Worm (Caenorhabditis elegans) whole organism, mixed stage, embryonic: ENCODE data around the gene tag-321.
A peak's percentile ranks its signal among the peaks of the same experiment; 100 is the strongest.

Experiments used
- M03D4.4 ChIP-seq: sonication (generic microtip); optimal IDR thresholded peaks from 2 replicates; lab custom pipeline; 2017; ENCODE audit warnings: mild to moderate bottlenecking, missing genetic modification characterization, missing compliant biosample characterization
- bed-3 ChIP-seq: fragments of 200-800 bp; sonication (Bioruptor generic); optimal IDR thresholded peaks from 3 replicates; lab custom pipeline; 2018; ENCODE audit warnings: mild to moderate bottlenecking, missing genetic modification characterization, moderate library complexity, missing compliant biosample characterization
- blmp-1 ChIP-seq: fragments of 150-350 bp; optimal IDR thresholded peaks from 2 replicates; lab custom pipeline; 2014; ENCODE audit warnings: missing biosample characterization, missing genetic modification characterization
- ceh-39 ChIP-seq: fragments of 150-350 bp; optimal IDR thresholded peaks from 2 replicates; lab custom pipeline; 2014; ENCODE audit warnings: missing biosample characterization, missing genetic modification characterization
- ceh-43 ChIP-seq: fragments of 200-800 bp; sonication (Bioruptor generic); optimal IDR thresholded peaks from 2 replicates; lab custom pipeline; 2018; ENCODE audit warnings: mild to moderate bottlenecking, missing genetic modification characterization, moderate library complexity, missing compliant biosample characterization
- ceh-83 ChIP-seq: fragments of 200-800 bp; sonication (Bioruptor generic); optimal IDR thresholded peaks from 2 replicates; lab custom pipeline; 2018; ENCODE audit warnings: mild to moderate bottlenecking, missing genetic modification characterization, missing compliant biosample characterization
- ces-1 ChIP-seq: fragments of 150-350 bp; optimal IDR thresholded peaks from 2 replicates; lab custom pipeline; 2014; ENCODE audit warnings: missing biosample characterization, missing genetic modification reagents, missing genetic modification characterization
- cnd-1 ChIP-seq: fragments of 200-800 bp; sonication (Bioruptor generic); optimal IDR thresholded peaks from 2 replicates; lab custom pipeline; 2018; ENCODE audit warnings: mild to moderate bottlenecking, missing genetic modification characterization, missing compliant biosample characterization
- drap-1 ChIP-seq: fragments of 200-800 bp; sonication (Bioruptor generic); optimal IDR thresholded peaks from 3 replicates; lab custom pipeline; 2018; ENCODE audit warnings: mild to moderate bottlenecking, missing genetic modification characterization, missing compliant biosample characterization
- elt-1 ChIP-seq: sonication (generic microtip); optimal IDR thresholded peaks from 2 replicates; lab custom pipeline; 2017; ENCODE audit warnings: missing genetic modification characterization, mild to moderate bottlenecking, missing compliant biosample characterization, antibody characterized with exemption, moderate library complexity, borderline replicate concordance; ENCODE audit not compliant: insufficient read depth
- elt-3 ChIP-seq: fragments of 150-350 bp; optimal IDR thresholded peaks from 2 replicates; lab custom pipeline; 2014; ENCODE audit warnings: missing biosample characterization, missing genetic modification characterization
- flh-1 ChIP-seq: fragments of 200-800 bp; sonication (Bioruptor generic); optimal IDR thresholded peaks from 2 replicates; lab custom pipeline; 2018; ENCODE audit warnings: mild to moderate bottlenecking, missing genetic modification characterization, moderate library complexity, missing compliant biosample characterization
- ham-2 ChIP-seq: fragments of 200-800 bp; sonication (Bioruptor generic); optimal IDR thresholded peaks from 2 replicates; lab custom pipeline; 2018; ENCODE audit warnings: mild to moderate bottlenecking, missing genetic modification characterization, missing compliant biosample characterization
- hlh-1 ChIP-seq: fragments of 150-350 bp; optimal IDR thresholded peaks from 2 replicates; lab custom pipeline; 2014; ENCODE audit warnings: missing biosample characterization, missing genetic modification reagents, missing genetic modification characterization
- lin-13 ChIP-seq: fragments of 150-350 bp; optimal IDR thresholded peaks from 2 replicates; lab custom pipeline; 2014; ENCODE audit warnings: missing biosample characterization, missing genetic modification characterization
- mab-5 ChIP-seq: fragments of 150-350 bp; optimal IDR thresholded peaks from 2 replicates; lab custom pipeline; 2014; ENCODE audit warnings: missing biosample characterization, missing genetic modification characterization
- mep-1 ChIP-seq: fragments of 150-350 bp; optimal IDR thresholded peaks from 2 replicates; lab custom pipeline; 2017; ENCODE audit warnings: missing biosample characterization, missing genetic modification reagents, missing genetic modification characterization, inconsistent platforms
- mls-2 ChIP-seq: sonication (generic microtip); optimal IDR thresholded peaks from 2 replicates; lab custom pipeline; 2016; ENCODE audit warnings: mild to moderate bottlenecking, missing genetic modification characterization, moderate library complexity, missing compliant biosample characterization
- nhr-12 ChIP-seq: fragments of 150-350 bp; optimal IDR thresholded peaks from 2 replicates; lab custom pipeline; 2014; ENCODE audit warnings: missing biosample characterization, missing genetic modification characterization
- nhr-237 ChIP-seq: fragments of 150-350 bp; optimal IDR thresholded peaks from 2 replicates; lab custom pipeline; 2014; ENCODE audit warnings: missing biosample characterization, missing genetic modification characterization
- nhr-28 ChIP-seq: fragments of 150-350 bp; optimal IDR thresholded peaks from 2 replicates; lab custom pipeline; 2014; ENCODE audit warnings: missing biosample characterization, missing genetic modification characterization
- pha-4 ChIP-seq: fragments of 150-350 bp; optimal IDR thresholded peaks from 2 replicates; lab custom pipeline; 2018; ENCODE audit warnings: missing biosample characterization, missing genetic modification reagents, missing genetic modification characterization
- sem-2 ChIP-seq: fragments of 200-800 bp; sonication (Bioruptor generic); optimal IDR thresholded peaks from 2 replicates; lab custom pipeline; 2018; ENCODE audit warnings: mild to moderate bottlenecking, missing genetic modification characterization, missing compliant biosample characterization
- snpc-4 ChIP-seq: fragments of 150-350 bp; optimal IDR thresholded peaks from 2 replicates; lab custom pipeline; 2014; ENCODE audit warnings: missing biosample characterization, missing genetic modification characterization
- tbx-8 ChIP-seq: fragments of 200-800 bp; sonication (Bioruptor generic); optimal IDR thresholded peaks from 2 replicates; lab custom pipeline; 2018; ENCODE audit warnings: mild to moderate bottlenecking, missing genetic modification characterization, moderate library complexity, missing compliant biosample characterization
- unc-120 ChIP-seq: sonication (generic microtip); optimal IDR thresholded peaks from 2 replicates; lab custom pipeline; 2017; ENCODE audit warnings: missing genetic modification characterization, missing compliant biosample characterization; ENCODE audit not compliant: poor library complexity, severe bottlenecking
- unc-39 ChIP-seq: fragments of 150-350 bp; optimal IDR thresholded peaks from 2 replicates; lab custom pipeline; 2014; ENCODE audit warnings: missing biosample characterization, missing genetic modification characterization
- unc-62 ChIP-seq: fragments of 150-350 bp; optimal IDR thresholded peaks from 2 replicates; lab custom pipeline; 2014; ENCODE audit warnings: missing biosample characterization, missing genetic modification reagents, missing genetic modification characterization
- zip-8 ChIP-seq: fragments of 150-350 bp; optimal IDR thresholded peaks from 2 replicates; lab custom pipeline; 2014; ENCODE audit warnings: missing biosample characterization, missing genetic modification characterization
- ztf-11 ChIP-seq: fragments of 150-350 bp; optimal IDR thresholded peaks from 2 replicates; lab custom pipeline; 2014; ENCODE audit warnings: missing biosample characterization, missing genetic modification characterization

The tag-321 gene

ce11 chrIV:7763748-7764147 is 19.9 kb downstream of the tag-321 start, which contains the start of the genes C46A5.6 and C46A5.1:
C46A5.6 (minus strand) TSS chrIV:7763848.
C46A5.1 (plus strand) TSS chrIV:7763931.
- TF ChIP-seq pha-4 (tag; lab: Kevin White, UChicago): no peak
- no peak for TF ChIP-seq unc-39 (tag; lab: Kevin White, UChicago)
- TF ChIP-seq ces-1: no peak
- no peak for TF ChIP-seq cnd-1 (tag; lab: Kevin White, UChicago)

ce11 chrIV:7760117-7760516 is 23.5 kb downstream of the tag-321 start, which contains the start of gene del-7:
del-7 (plus strand) TSS chrIV:7760417.
- TF ChIP-seq drap-1 (GFP tag; lab: Kevin White, UChicago) (no peak), M03D4.4 (tag; lab: Kevin White, UChicago) (no peak), ceh-43 (GFP tag; lab: Kevin White, UChicago) (no peak), unc-62 (no peak), blmp-1 (tag; lab: Kevin White, UChicago) (no peak), zip-8 (tag; lab: Kevin White, UChicago) (no peak), unc-120 (no peak), elt-1 (no peak), nhr-237 (tag; lab: Kevin White, UChicago) (no peak), pha-4 (tag; lab: Kevin White, UChicago) (no peak)

ce11 chrIV:7759527-7759926 is 24.1 kb downstream of the tag-321 start, which contains the start of gene dsb-3:
dsb-3 (minus strand) TSS chrIV:7759627.
- no peak for TF ChIP-seq nhr-237 (tag; lab: Kevin White, UChicago)
- TF ChIP-seq mab-5 (tag; lab: Kevin White, UChicago): no peak
- TF ChIP-seq unc-62: no peak
- TF ChIP-seq blmp-1 (tag; lab: Kevin White, UChicago): no peak
- no peak for TF ChIP-seq elt-1
- TF ChIP-seq ces-1: no peak
- TF ChIP-seq ceh-83: no peak
- no peak for TF ChIP-seq lin-13
- no peak for TF ChIP-seq sem-2 (GFP tag; lab: Kevin White, UChicago)
- TF ChIP-seq M03D4.4 (tag; lab: Kevin White, UChicago): no peak
- no peak for TF ChIP-seq nhr-12
- TF ChIP-seq ztf-11 (tag; lab: Kevin White, UChicago): no peak
- TF ChIP-seq mls-2 (tag; lab: Kevin White, UChicago): no peak
- TF ChIP-seq mep-1: no peak
- TF ChIP-seq cnd-1 (tag; lab: Kevin White, UChicago): no peak

ce11 chrIV:7757245-7757644 is 26.4 kb downstream of the tag-321 start, which contains the start of gene C46A5.4:
C46A5.4 (minus strand) TSS chrIV:7757345.
- TF ChIP-seq ham-2 (GFP tag; lab: Kevin White, UChicago) (no peak), zip-8 (tag; lab: Kevin White, UChicago) (peak; percentile 57)

ce11 chrIV:7754114-7754513 is 29.5 kb downstream of the tag-321 start:
- TF ChIP-seq ceh-83 (no peak), nhr-28 (no peak), nhr-12 (no peak), cnd-1 (tag; lab: Kevin White, UChicago) (no peak), zip-8 (tag; lab: Kevin White, UChicago) (no peak), elt-3 (tag; lab: Kevin White, UChicago) (no peak), unc-62 (no peak), nhr-237 (tag; lab: Kevin White, UChicago) (no peak), unc-39 (tag; lab: Kevin White, UChicago) (no peak), ceh-43 (GFP tag; lab: Kevin White, UChicago) (no peak), ceh-39 (no peak), elt-1 (no peak)

ce11 chrIV:7753108-7753507 is 30.5 kb downstream of the tag-321 start, which contains the start of gene col-14:
col-14 (plus strand) TSS chrIV:7753408.
- TF ChIP-seq bed-3 (GFP tag; lab: Kevin White, UChicago): no peak
- no peak for TF ChIP-seq ceh-83
- no peak for TF ChIP-seq snpc-4 (tag; lab: Kevin White, UChicago)
- TF ChIP-seq ceh-43 (GFP tag; lab: Kevin White, UChicago): no peak
- no peak for TF ChIP-seq flh-1 (GFP tag; lab: Kevin White, UChicago)
- no peak for TF ChIP-seq hlh-1 (tag; lab: Kevin White, UChicago)
- TF ChIP-seq tbx-8 (GFP tag; lab: Kevin White, UChicago): no peak
- no peak for TF ChIP-seq zip-8 (tag; lab: Kevin White, UChicago)
- TF ChIP-seq mab-5 (tag; lab: Kevin White, UChicago): no peak
- TF ChIP-seq drap-1 (GFP tag; lab: Kevin White, UChicago): no peak
- no peak for TF ChIP-seq cnd-1 (tag; lab: Kevin White, UChicago)
- no peak for TF ChIP-seq nhr-28
- no peak for TF ChIP-seq sem-2 (GFP tag; lab: Kevin White, UChicago)
- TF ChIP-seq elt-1: no peak
- TF ChIP-seq unc-62: no peak
- no peak for TF ChIP-seq ceh-39
- no peak for TF ChIP-seq mep-1
- TF ChIP-seq mls-2 (tag; lab: Kevin White, UChicago): no peak
